Worm (Caenorhabditis elegans) whole organism, young adult: Measurements from ENCODE around the gene hlh-11.

Experiments used
- B0019.2 ChIP-seq: fragments of 200-800 bp; sonication (Bioruptor generic); conservative IDR thresholded peaks from 2 replicates; pipeline ENCODE4 v1.3.6; 2022; ENCODE audit warnings: missing genetic modification reagents, missing genetic modification characterization, missing compliant biosample characterization
- B0261.1 ChIP-seq: sonication (generic microtip); optimal IDR thresholded peaks from 2 replicates; lab custom pipeline; 2016; ENCODE audit warnings: mild to moderate bottlenecking, missing genetic modification characterization, moderate library complexity, missing compliant biosample characterization
- C17E4.6 ChIP-seq: fragments of 200-800 bp; sonication (Bioruptor generic); IDR thresholded peaks from 2 replicates; pipeline ENCODE4 v1.3.6; 2022; ENCODE audit warnings: missing genetic modification reagents, missing genetic modification characterization, missing compliant biosample characterization
- D2030.7 ChIP-seq: fragments of 200-800 bp; sonication (Bioruptor generic); IDR thresholded peaks from 2 replicates; pipeline ENCODE4 v1.3.6; 2022; ENCODE audit warnings: missing genetic modification reagents, missing genetic modification characterization, missing compliant biosample characterization
- F37B4.10 ChIP-seq: fragments of 200-800 bp; sonication (Bioruptor generic); IDR thresholded peaks from 2 replicates; pipeline ENCODE4 v1.3.6; 2022; ENCODE audit warnings: missing genetic modification characterization, missing compliant biosample characterization
- F55B11.4 ChIP-seq: sonication (generic microtip); optimal IDR thresholded peaks from 2 replicates; lab custom pipeline; 2016; ENCODE audit warnings: missing compliant biosample characterization, missing genetic modification characterization, borderline replicate concordance; ENCODE audit not compliant: insufficient read depth
- F57A8.1 ChIP-seq: fragments of 200-800 bp; sonication (Bioruptor generic); optimal IDR thresholded peaks from 2 replicates; lab custom pipeline; 2018; ENCODE audit warnings: mild to moderate bottlenecking, missing genetic modification characterization, moderate library complexity, missing compliant biosample characterization
- F57C9.4 ChIP-seq: sonication (generic microtip); optimal IDR thresholded peaks from 2 replicates; lab custom pipeline; 2017; ENCODE audit warnings: mild to moderate bottlenecking, missing genetic modification characterization, missing compliant biosample characterization
- K11D2.4 ChIP-seq: fragments of 200-800 bp; sonication (Bioruptor generic); IDR thresholded peaks from 2 replicates; pipeline ENCODE4 v1.3.6; 2022; ENCODE audit warnings: missing genetic modification reagents, missing genetic modification characterization, missing compliant biosample characterization
- K12H6.12 ChIP-seq: fragments of 200-800 bp; sonication (Bioruptor generic); optimal IDR thresholded peaks from 2 replicates; lab custom pipeline; 2018; ENCODE audit warnings: mild to moderate bottlenecking, missing genetic modification characterization, missing compliant biosample characterization
- Y79H2A.3 ChIP-seq: fragments of 200-800 bp; sonication (Bioruptor generic); conservative IDR thresholded peaks from 2 replicates; pipeline ENCODE4 v1.3.6; 2022; ENCODE audit warnings: missing genetic modification reagents, missing genetic modification characterization, missing compliant biosample characterization
- Y95B8A.8 ChIP-seq: fragments of 200-800 bp; sonication (Bioruptor generic); IDR thresholded peaks from 2 replicates; pipeline ENCODE4 v1.3.6; 2022; ENCODE audit warnings: missing genetic modification reagents, missing genetic modification characterization, missing compliant biosample characterization
- attf-5 ChIP-seq: fragments of 200-800 bp; sonication (Bioruptor generic); optimal IDR thresholded peaks from 2 replicates; lab custom pipeline; 2018; ENCODE audit warnings: mild to moderate bottlenecking, missing genetic modification characterization, missing compliant biosample characterization
- ccch-3 ChIP-seq: fragments of 200-800 bp; sonication (Bioruptor generic); optimal IDR thresholded peaks from 2 replicates; lab custom pipeline; 2018; ENCODE audit warnings: mild to moderate bottlenecking, missing genetic modification characterization, missing compliant biosample characterization
- ceh-100 ChIP-seq: fragments of 200-800 bp; sonication (Bioruptor generic); IDR thresholded peaks from 2 replicates; pipeline ENCODE4 v1.3.6; 2022; ENCODE audit warnings: missing genetic modification reagents, missing genetic modification characterization, missing compliant biosample characterization
- ceh-79 ChIP-seq: sonication (generic microtip); optimal IDR thresholded peaks from 2 replicates; lab custom pipeline; 2017; ENCODE audit warnings: mild to moderate bottlenecking, missing genetic modification characterization, missing compliant biosample characterization
- dpff-1 ChIP-seq: sonication (generic microtip); optimal IDR thresholded peaks from 2 replicates; lab custom pipeline; 2017; ENCODE audit warnings: mild to moderate bottlenecking, missing genetic modification characterization, missing compliant biosample characterization
- dpl-1 ChIP-seq: fragments of 150-350 bp; optimal IDR thresholded peaks from 2 replicates; lab custom pipeline; 2014; ENCODE audit warnings: missing biosample characterization, missing genetic modification reagents, missing genetic modification characterization
- egl-18 ChIP-seq: fragments of 200-800 bp; sonication (Bioruptor generic); IDR thresholded peaks from 2 replicates; pipeline ENCODE4 v1.3.6; 2022; ENCODE audit warnings: missing genetic modification reagents, missing genetic modification characterization, missing compliant biosample characterization
- ets-4 ChIP-seq: fragments of 200-800 bp; sonication (Bioruptor generic); optimal IDR thresholded peaks from 2 replicates; lab custom pipeline; 2018; ENCODE audit warnings: mild to moderate bottlenecking, missing genetic modification characterization, missing compliant biosample characterization
- fkh-3 ChIP-seq: sonication (generic microtip); optimal IDR thresholded peaks from 2 replicates; lab custom pipeline; 2016; ENCODE audit warnings: mild to moderate bottlenecking, missing genetic modification characterization, missing compliant biosample characterization
- him-1 ChIP-seq: sonication (generic microtip); optimal IDR thresholded peaks from 2 replicates; lab custom pipeline; 2016; ENCODE audit warnings: missing genotype, missing genetic modification reagents, missing genetic modification characterization, missing compliant biosample characterization
- hlh-12 ChIP-seq: sonication (generic microtip); optimal IDR thresholded peaks from 2 replicates; lab custom pipeline; 2016; ENCODE audit warnings: missing genetic modification characterization, missing compliant biosample characterization
- hmg-20 ChIP-seq: fragments of 200-800 bp; sonication (Bioruptor generic); IDR thresholded peaks from 2 replicates; pipeline ENCODE4 v1.3.6; 2022; ENCODE audit warnings: missing genetic modification reagents, missing genetic modification characterization, missing compliant biosample characterization
- hsf-1 ChIP-seq: fragments of 200-800 bp; sonication (Bioruptor generic); IDR thresholded peaks from 2 replicates; pipeline ENCODE4 v1.3.6; 2022; ENCODE audit warnings: missing genetic modification reagents, missing genetic modification characterization, missing compliant biosample characterization
- lag-1 ChIP-seq: fragments of 200-800 bp; sonication (Bioruptor generic); IDR thresholded peaks from 2 replicates; pipeline ENCODE4 v1.3.6; 2022; ENCODE audit warnings: missing genetic modification reagents, missing genetic modification characterization, missing compliant biosample characterization
- let-607 ChIP-seq, 2 experiments: fragments of 200-800 bp in 1 of 2; sonication (Bioruptor generic) in 1 of 2; sonication (generic microtip) in 1 of 2; optimal IDR thresholded peaks; 2 replicates each; lab custom pipeline; 2016 to 2018; ENCODE audit warnings: mild to moderate bottlenecking in 2 of 2, missing compliant biosample characterization in 2 of 2, missing genetic modification characterization in 2 of 2, moderate library complexity in 2 of 2, missing genotype in 1 of 2
- lin-54 ChIP-seq: fragments of 200-800 bp; sonication (Bioruptor generic); optimal IDR thresholded peaks from 2 replicates; lab custom pipeline; 2018; ENCODE audit warnings: mild to moderate bottlenecking, missing genetic modification characterization, missing compliant biosample characterization
- lir-1 ChIP-seq: fragments of 200-800 bp; sonication (Bioruptor generic); conservative IDR thresholded peaks from 2 replicates; pipeline ENCODE4 v1.3.6; 2022; ENCODE audit warnings: missing genetic modification reagents, missing genetic modification characterization, missing compliant biosample characterization
- lsl-1 ChIP-seq: fragments of 200-800 bp; sonication (Bioruptor generic); optimal IDR thresholded peaks from 2 replicates; lab custom pipeline; 2018; ENCODE audit warnings: mild to moderate bottlenecking, missing genetic modification characterization, moderate library complexity, missing compliant biosample characterization
- lsy-27 ChIP-seq: sonication (generic microtip); optimal IDR thresholded peaks from 2 replicates; lab custom pipeline; 2017; ENCODE audit warnings: missing genetic modification characterization, mild to moderate bottlenecking, missing compliant biosample characterization, antibody characterized with exemption, missing genotype, borderline replicate concordance; ENCODE audit not compliant: insufficient read depth
- madf-3 ChIP-seq: fragments of 200-800 bp; sonication (Bioruptor generic); IDR thresholded peaks from 2 replicates; pipeline ENCODE4 v1.3.6; 2022; ENCODE audit warnings: missing genetic modification reagents, missing genetic modification characterization, missing compliant biosample characterization
- madf-6 ChIP-seq: fragments of 200-800 bp; sonication (Bioruptor generic); IDR thresholded peaks from 2 replicates; pipeline ENCODE4 v1.3.6; 2022; ENCODE audit warnings: missing genetic modification reagents, missing genetic modification characterization, missing compliant biosample characterization
- madf-8 ChIP-seq: fragments of 200-800 bp; sonication (Bioruptor generic); conservative IDR thresholded peaks from 2 replicates; pipeline ENCODE4 v1.3.6; 2022; ENCODE audit warnings: missing genetic modification reagents, missing genetic modification characterization, missing compliant biosample characterization
- mes-4 ChIP-seq: sonication (generic microtip); optimal IDR thresholded peaks from 2 replicates; lab custom pipeline; 2016; ENCODE audit warnings: missing genotype, missing genetic modification characterization, missing compliant biosample characterization
- nfya-1 ChIP-seq: sonication (generic microtip); optimal IDR thresholded peaks from 2 replicates; lab custom pipeline; 2017; ENCODE audit warnings: antibody characterized with exemption, missing compliant biosample characterization, missing genetic modification characterization, borderline replicate concordance; ENCODE audit not compliant: insufficient read depth
- nfyb-1 ChIP-seq: fragments of 200-800 bp; sonication (Bioruptor generic); IDR thresholded peaks from 2 replicates; pipeline ENCODE4 v1.3.6; 2022; ENCODE audit warnings: missing genetic modification reagents, missing genetic modification characterization, missing compliant biosample characterization
- nhr-90 ChIP-seq: sonication (generic microtip); optimal IDR thresholded peaks from 2 replicates; lab custom pipeline; 2016; ENCODE audit warnings: missing genotype, mild to moderate bottlenecking, missing genetic modification characterization, missing compliant biosample characterization
- rcor-1 ChIP-seq: fragments of 200-800 bp; sonication (Bioruptor generic); IDR thresholded peaks from 2 replicates; pipeline ENCODE4 v1.3.6; 2022; ENCODE audit warnings: missing genetic modification reagents, missing genetic modification characterization, missing compliant biosample characterization
- rpc-1 ChIP-seq, 2 experiments: fragments of 150-350 bp in 1 of 2; sonication (generic microtip) in 1 of 2; optimal IDR thresholded peaks; 2 replicates each; lab custom pipeline; 2014 to 2018; ENCODE audit warnings: missing biosample characterization in 1 of 2, missing genetic modification characterization in 1 of 2, missing genetic modification reagents in 1 of 2, missing genotype in 1 of 2
- sdz-38 ChIP-seq: sonication (generic microtip); optimal IDR thresholded peaks from 2 replicates; lab custom pipeline; 2016; ENCODE audit warnings: missing genotype, missing genetic modification characterization, missing compliant biosample characterization
- snpc-1.1 ChIP-seq: sonication (generic microtip); optimal IDR thresholded peaks from 2 replicates; lab custom pipeline; 2017; ENCODE audit warnings: missing genetic modification characterization, mild to moderate bottlenecking, missing compliant biosample characterization, antibody characterized with exemption, moderate library complexity, missing genotype, missing genetic modification reagents; ENCODE audit not compliant: insufficient read depth
- snpc-1.3 ChIP-seq: sonication (generic microtip); optimal IDR thresholded peaks from 2 replicates; lab custom pipeline; 2017; ENCODE audit warnings: missing genetic modification characterization, mild to moderate bottlenecking, missing compliant biosample characterization, antibody characterized with exemption, moderate library complexity, missing genotype, missing genetic modification reagents; ENCODE audit not compliant: insufficient read depth
- sptf-2 ChIP-seq: fragments of 200-800 bp; sonication (Bioruptor generic); optimal IDR thresholded peaks from 2 replicates; lab custom pipeline; 2018; ENCODE audit warnings: mild to moderate bottlenecking, missing genetic modification characterization, missing compliant biosample characterization
- tlf-1 ChIP-seq: fragments of 200-800 bp; sonication (Bioruptor generic); optimal IDR thresholded peaks from 2 replicates; lab custom pipeline; 2018; ENCODE audit warnings: mild to moderate bottlenecking, missing genetic modification characterization, missing compliant biosample characterization
- unc-130 ChIP-seq: sonication (generic microtip); optimal IDR thresholded peaks from 2 replicates; lab custom pipeline; 2016; ENCODE audit warnings: missing genetic modification reagents, missing genetic modification characterization, missing compliant biosample characterization
- ztf-18 ChIP-seq: sonication (generic microtip); optimal IDR thresholded peaks from 2 replicates; lab custom pipeline; 2016; ENCODE audit warnings: missing genotype, mild to moderate bottlenecking, missing genetic modification characterization, missing compliant biosample characterization

Gene hlh-11

DNA sequence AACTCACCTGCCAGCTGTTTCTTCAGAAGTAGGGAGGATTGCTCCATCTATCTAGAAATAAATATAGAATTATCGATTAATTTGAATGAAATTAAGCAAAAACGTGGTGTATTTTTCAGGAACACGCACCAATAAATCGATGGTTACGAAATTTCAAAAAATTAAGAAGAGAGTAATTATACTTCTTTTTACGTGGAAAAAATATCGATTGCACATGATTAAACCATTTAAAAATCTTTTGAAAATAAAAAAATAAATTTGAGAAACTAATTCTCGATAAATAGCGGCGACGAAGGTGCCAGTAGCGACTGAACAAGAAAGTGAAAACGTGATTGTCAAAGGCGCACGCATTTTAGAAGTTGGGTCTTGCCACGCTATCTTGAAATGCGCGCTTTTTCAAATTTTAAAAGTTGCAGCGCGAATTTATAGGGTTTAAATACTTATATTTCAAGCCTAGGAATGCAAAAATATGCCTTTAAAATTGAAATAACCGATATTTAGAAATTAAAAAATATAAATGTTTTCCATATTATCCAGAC, 11.7 kb downstream of the hlh-11 start, which contains the start of gene ubc-7 (continued):
- TF ChIP-seq B0261.1 (tag; lab: Kevin White, UChicago) (no peak), sdz-38 (tag; lab: Kevin White, UChicago) (no peak), fkh-3 (tag; lab: Kevin White, UChicago) (no peak), F57A8.1 (GFP tag; lab: Kevin White, UChicago) (no peak), attf-5 (GFP tag; lab: Kevin White, UChicago) (peak; percentile 72), ztf-18 (tag; lab: Kevin White, UChicago) (peak; percentile 48), dpff-1 (tag; lab: Kevin White, UChicago) (no peak), dpl-1 (GFP tag; lab: Kevin White, UChicago) (peak; percentile 95), nfya-1 (no peak), snpc-1.3 (tag; lab: Kevin White, UChicago) (peak; percentile 22), lsy-27 (tag; lab: Kevin White, UChicago) (no peak), lag-1 (GFP tag; lab: Robert Waterston, UW) (no peak), madf-8 (GFP tag; lab: Robert Waterston, UW) (peak; percentile 92), snpc-1.1 (peak; percentile 58), let-607 (tag; optimal IDR thresholded peaks at IDR 0.05; lab: Kevin White, UChicago) (no peak), Y79H2A.3 (GFP tag; lab: Robert Waterston, UW) (no peak), rcor-1 (GFP tag; lab: Robert Waterston, UW) (peak; percentile 70), K12H6.12 (tag; lab: Kevin White, UChicago) (no peak), ccch-3 (GFP tag; lab: Kevin White, UChicago) (no peak), mes-4 (tag; lab: Kevin White, UChicago) (no peak), ets-4 (GFP tag; lab: Kevin White, UChicago) (no peak), him-1 (tag; lab: Kevin White, UChicago) (peak; percentile 24), F37B4.10 (no peak), B0019.2 (GFP tag; lab: Robert Waterston, UW) (0 out of 2 replicates have a peak, but pooled peaks have one; percentile 3), F57C9.4 (tag; lab: Kevin White, UChicago) (no peak), lir-1 (GFP tag; lab: Robert Waterston, UW) (no peak), hsf-1 (GFP tag; lab: Robert Waterston, UW) (peak; percentile 79), lin-54 (GFP tag; lab: Kevin White, UChicago) (peak; percentile 95), F55B11.4 (tag; lab: Kevin White, UChicago) (no peak), nhr-90 (tag; lab: Kevin White, UChicago) (no peak), hlh-12 (tag; lab: Kevin White, UChicago) (no peak), ceh-100 (GFP tag; lab: Robert Waterston, UW) (peak; percentile 19; the same call in 1 of the 2 replicates), C17E4.6 (GFP tag; lab: Robert Waterston, UW) (no peak), ceh-79 (no peak), egl-18 (GFP tag; lab: Robert Waterston, UW) (no peak), unc-130 (GFP tag; lab: Kevin White, UChicago) (no peak), D2030.7 (GFP tag; lab: Robert Waterston, UW) (peak; percentile 77; the same call in 1 of the 2 replicates), madf-6 (GFP tag; lab: Robert Waterston, UW) (peak; percentile 96), hmg-20 (GFP tag; lab: Robert Waterston, UW) (no peak), lsl-1 (GFP tag; lab: Kevin White, UChicago) (peak; percentile 69), K11D2.4 (GFP tag; lab: Robert Waterston, UW) (no peak), Y95B8A.8 (no peak), rpc-1 (optimal IDR thresholded peaks at IDR 0.05; lab: Kevin White, UChicago) (no peak), rpc-1 (tag; optimal IDR thresholded peaks at IDR 0.05; lab: Kevin White, UChicago) (no peak), madf-3 (GFP tag; lab: Robert Waterston, UW) (peak; percentile 30; the same call in 1 of the 2 replicates), nfyb-1 (peak; percentile 43; the same call in 1 of the 2 replicates), tlf-1 (GFP tag; lab: Kevin White, UChicago) (peak; percentile 68), sptf-2 (GFP tag; lab: Kevin White, UChicago) (no peak)
